Worm (Caenorhabditis elegans) whole organism, L4 larva: ENCODE measurements around the gene dct-12.

Experiments
- ama-1 ChIP-seq: fragments of 150-350 bp; optimal IDR thresholded peaks from 2 replicates; lab custom pipeline; 2014; ENCODE audit warnings: inconsistent platforms, mixed read lengths
- nhr-11 ChIP-seq: fragments of 150-350 bp; optimal IDR thresholded peaks from 2 replicates; lab custom pipeline; 2014; ENCODE audit warnings: missing biosample characterization, missing genetic modification characterization
- unc-130 ChIP-seq: sonication (generic microtip); optimal IDR thresholded peaks from 2 replicates; lab custom pipeline; 2016; ENCODE audit warnings: missing genetic modification reagents, missing genetic modification characterization, missing compliant biosample characterization
- zfp-3 ChIP-seq: fragments of 200-800 bp; sonication (Bioruptor generic); conservative IDR thresholded peaks from 2 replicates; pipeline ENCODE4 v1.3.6; 2022; ENCODE audit warnings: missing genetic modification reagents, missing genetic modification characterization, missing compliant biosample characterization

DNA sequence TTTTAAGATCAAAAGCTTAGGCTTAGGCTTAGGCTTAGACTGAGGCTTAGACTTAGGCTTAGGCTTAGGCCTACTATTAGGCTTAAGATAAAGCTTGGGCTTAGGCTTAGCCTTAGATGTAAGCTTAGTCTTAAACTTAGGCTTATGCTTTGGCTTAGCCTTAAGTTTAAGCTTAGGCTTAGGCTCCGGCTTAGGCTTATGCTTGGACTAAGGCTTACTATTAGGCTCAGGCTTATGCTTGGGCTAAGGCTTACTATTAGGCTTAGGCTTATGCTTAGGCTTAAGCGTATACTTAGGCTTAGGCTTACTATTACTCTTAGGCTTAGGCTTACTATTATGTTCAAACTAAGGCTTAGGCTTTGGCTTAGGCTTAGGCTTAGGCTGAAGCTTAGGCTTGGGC is 4.5 kb upstream of the dct-12 start:
- TF ChIP-seq unc-130 (GFP tag; lab: Kevin White, UChicago) (no peak), nhr-11 (tag; lab: Kevin White, UChicago) (no peak), ama-1 (lab: Kevin White, UChicago) (no peak), zfp-3 (no peak)
